Fruit fly (Drosophila melanogaster) whole organism, embryonic: ENCODE results near the gene CG16826.

Experiments used
- CG1233 ChIP-seq: fragments of 200-800 bp; sonication (Bioruptor generic); optimal IDR thresholded peaks from 4 replicates; lab custom pipeline; 2018; ENCODE audit warnings: missing biosample characterization, mild to moderate bottlenecking, missing genetic modification characterization
- CG14860 ChIP-seq: fragments of 200-800 bp; sonication (Bioruptor generic); IDR thresholded peaks from 3 replicates; pipeline ENCODE4 v1.3.6; 2022; ENCODE audit warnings: missing biosample characterization, missing genetic modification characterization; ENCODE audit not compliant: partially characterized antibody
- CG15011 ChIP-seq: fragments of 200-800 bp; sonication (Bioruptor generic); optimal IDR thresholded peaks from 3 replicates; lab custom pipeline; 2018; ENCODE audit warnings: missing biosample characterization, mild to moderate bottlenecking, missing genetic modification characterization
- CG1529 ChIP-seq: fragments of 200-800 bp; sonication (Bioruptor generic); optimal IDR thresholded peaks from 3 replicates; lab custom pipeline; 2018; ENCODE audit warnings: missing biosample characterization, missing genetic modification characterization
- CG15479 ChIP-seq: fragments of 200-800 bp; sonication (Bioruptor generic); optimal IDR thresholded peaks from 3 replicates; lab custom pipeline; 2019; ENCODE audit warnings: missing biosample characterization, mild to moderate bottlenecking, missing genetic modification characterization, moderate library complexity
- CG17328 ChIP-seq: fragments of 200-800 bp; sonication (Bioruptor generic); IDR thresholded peaks from 2 replicates; pipeline ENCODE4 v1.3.6; 2022; ENCODE audit warnings: missing biosample characterization, missing genetic modification characterization
- CG17359 ChIP-seq: fragments of 200-800 bp; sonication (Bioruptor generic); optimal IDR thresholded peaks from 3 replicates; lab custom pipeline; 2018; ENCODE audit warnings: missing biosample characterization, mild to moderate bottlenecking, missing genetic modification characterization, moderate library complexity
- CG18599 ChIP-seq: fragments of 200-800 bp; sonication (Bioruptor generic); optimal IDR thresholded peaks from 3 replicates; lab custom pipeline; 2017; ENCODE audit warnings: missing biosample characterization, missing genetic modification characterization, mild to moderate bottlenecking, moderate library complexity, missing genetic modification reagents
- CG2120 ChIP-seq: fragments of 200-800 bp; sonication (Bioruptor generic); optimal IDR thresholded peaks from 3 replicates; lab custom pipeline; 2016; ENCODE audit warnings: missing biosample characterization, missing genetic modification characterization
- CG2712 ChIP-seq: fragments of 200-800 bp; optimal IDR thresholded peaks from 3 replicates; lab custom pipeline; 2019; ENCODE audit warnings: missing biosample characterization, mild to moderate bottlenecking, missing genetic modification characterization, moderate library complexity
- CG3065 ChIP-seq: fragments of 200-800 bp; sonication (Bioruptor generic); optimal IDR thresholded peaks from 2 replicates; lab custom pipeline; 2016; ENCODE audit warnings: missing biosample characterization, missing genetic modification characterization
- CG3163 ChIP-seq: fragments of 200-800 bp; sonication (Bioruptor generic); optimal IDR thresholded peaks from 3 replicates; lab custom pipeline; 2016; ENCODE audit warnings: missing biosample characterization, missing genetic modification characterization
- CG43689 ChIP-seq: fragments of 200-800 bp; sonication (Bioruptor generic); IDR thresholded peaks from 2 replicates; pipeline ENCODE4 v1.3.6; 2022; ENCODE audit warnings: missing biosample characterization, missing genetic modification characterization
- CG4404 ChIP-seq: fragments of 200-800 bp; sonication (Bioruptor generic); IDR thresholded peaks from 2 replicates; pipeline ENCODE4 v1.3.6; 2022; ENCODE audit warnings: missing biosample characterization, missing genetic modification characterization
- CG4707 ChIP-seq: fragments of 200-800 bp; sonication (Bioruptor generic); optimal IDR thresholded peaks from 2 replicates; lab custom pipeline; 2018; ENCODE audit warnings: missing biosample characterization, mild to moderate bottlenecking, missing genetic modification characterization, moderate library complexity
- CG6175 ChIP-seq: fragments of 200-800 bp; sonication (Bioruptor generic); IDR thresholded peaks from 3 replicates; pipeline ENCODE4 v1.3.6; 2022; ENCODE audit warnings: missing biosample characterization, missing genetic modification characterization
- CG8281 ChIP-seq: fragments of 200-800 bp; sonication (Bioruptor generic); optimal IDR thresholded peaks from 2 replicates; lab custom pipeline; 2018; ENCODE audit warnings: missing biosample characterization, mild to moderate bottlenecking, missing genetic modification characterization, moderate library complexity
- CG9817 ChIP-seq: fragments of 200-800 bp; sonication (Bioruptor generic); optimal IDR thresholded peaks from 2 replicates; lab custom pipeline; 2018; ENCODE audit warnings: missing biosample characterization, mild to moderate bottlenecking, missing genetic modification characterization, moderate library complexity
- Deaf1 ChIP-seq: fragments of 200-800 bp; optimal IDR thresholded peaks from 3 replicates; lab custom pipeline; 2019; ENCODE audit warnings: missing biosample characterization, mild to moderate bottlenecking, missing genetic modification characterization, moderate library complexity
- Elba2 ChIP-seq: fragments of 200-800 bp; sonication (Bioruptor generic); optimal IDR thresholded peaks from 3 replicates; lab custom pipeline; 2016; ENCODE audit warnings: missing biosample characterization, missing genetic modification characterization
- HHEX ChIP-seq: fragments of 200-800 bp; sonication (Bioruptor generic); optimal IDR thresholded peaks from 3 replicates; lab custom pipeline; 2017; ENCODE audit warnings: missing biosample characterization, mild to moderate bottlenecking, missing genetic modification characterization, missing genetic modification reagents
- HmgZ ChIP-seq: fragments of 200-800 bp; sonication (Bioruptor generic); optimal IDR thresholded peaks from 2 replicates; lab custom pipeline; 2018; ENCODE audit warnings: missing biosample characterization, mild to moderate bottlenecking, missing genetic modification characterization
- Hr78 ChIP-seq, 2 experiments: fragments of 200-800 bp in 1 of 2; fragments of >200 bp in 1 of 2; sonication (Bioruptor generic) in 1 of 2; optimal IDR thresholded peaks; 2 replicates each; lab custom pipeline; 2017 to 2019; ENCODE audit warnings: missing biosample characterization in 2 of 2, missing genetic modification characterization in 2 of 2, mild to moderate bottlenecking in 1 of 2, moderate library complexity in 1 of 2
- Lhr ChIP-seq: fragments of 200-800 bp; sonication (Bioruptor generic); optimal IDR thresholded peaks from 3 replicates; lab custom pipeline; 2017; ENCODE audit warnings: mild to moderate bottlenecking, missing biosample characterization, missing genetic modification reagents, missing genetic modification characterization
- NC2α ChIP-seq: fragments of 200-800 bp; sonication (Bioruptor generic); optimal IDR thresholded peaks from 2 replicates; lab custom pipeline; 2016; ENCODE audit warnings: missing biosample characterization, missing genetic modification characterization
- Nf-YC ChIP-seq: fragments of 200-800 bp; optimal IDR thresholded peaks from 3 replicates; lab custom pipeline; 2019; ENCODE audit warnings: missing biosample characterization, mild to moderate bottlenecking, missing genetic modification characterization, moderate library complexity
- Ptx1 ChIP-seq: fragments of 200-800 bp; sonication (Bioruptor generic); IDR thresholded peaks from 2 replicates; pipeline ENCODE4 v1.3.6; 2022; ENCODE audit warnings: missing biosample characterization, missing genetic modification characterization
- Rfx ChIP-seq: fragments of 200-800 bp; sonication (Bioruptor generic); IDR thresholded peaks from 2 replicates; pipeline ENCODE4 v1.3.6; 2022; ENCODE audit warnings: missing biosample characterization, missing genetic modification characterization
- Scr ChIP-seq: fragments of 200-800 bp; sonication (Bioruptor generic); IDR thresholded peaks from 2 replicates; pipeline ENCODE4 v1.3.6; 2022; ENCODE audit warnings: missing biosample characterization, missing genetic modification characterization; ENCODE audit not compliant: partially characterized antibody
- Ssrp ChIP-seq: fragments of 200-800 bp; sonication (Bioruptor generic); optimal IDR thresholded peaks from 2 replicates; lab custom pipeline; 2018; ENCODE audit warnings: missing biosample characterization, mild to moderate bottlenecking, missing genetic modification characterization, moderate library complexity
- ci ChIP-seq: fragments of 200-800 bp; sonication (Bioruptor generic); IDR thresholded peaks from 3 replicates; pipeline ENCODE4 v1.3.6; 2022; ENCODE audit warnings: missing biosample characterization, missing genetic modification characterization
- dati ChIP-seq: fragments of 200-800 bp; sonication (Bioruptor generic); IDR thresholded peaks from 2 replicates; pipeline ENCODE4 v1.3.6; 2022; ENCODE audit warnings: missing biosample characterization, missing genetic modification characterization
- dysf ChIP-seq: fragments of 200-800 bp; sonication (Bioruptor generic); IDR thresholded peaks from 3 replicates; pipeline ENCODE4 v1.3.6; 2022; ENCODE audit warnings: missing biosample characterization, missing genetic modification characterization
- ems ChIP-seq: fragments of 200-800 bp; sonication (Bioruptor generic); optimal IDR thresholded peaks from 3 replicates; lab custom pipeline; 2016; ENCODE audit warnings: missing biosample characterization, missing genetic modification characterization
- eyg ChIP-seq: fragments of 200-800 bp; sonication (Bioruptor generic); optimal IDR thresholded peaks from 3 replicates; lab custom pipeline; 2016; ENCODE audit warnings: missing biosample characterization, missing genetic modification characterization
- gem ChIP-seq: fragments of 200-800 bp; sonication (Bioruptor generic); optimal IDR thresholded peaks from 2 replicates; lab custom pipeline; 2019; ENCODE audit warnings: missing biosample characterization, mild to moderate bottlenecking, missing genetic modification characterization, moderate library complexity
- grau ChIP-seq: fragments of 200-800 bp; optimal IDR thresholded peaks from 3 replicates; lab custom pipeline; 2019; ENCODE audit warnings: missing biosample characterization, mild to moderate bottlenecking, missing genetic modification characterization, moderate library complexity
- insv ChIP-seq, 2 experiments: fragments of 200-800 bp; sonication (Bioruptor generic); optimal IDR thresholded peaks; 3 replicates each; lab custom pipeline; 2016 to 2018; ENCODE audit warnings: missing biosample characterization in 2 of 2, missing genetic modification characterization in 2 of 2
- jumu ChIP-seq: fragments of 200-800 bp; sonication (Bioruptor generic); optimal IDR thresholded peaks from 3 replicates; lab custom pipeline; 2016; ENCODE audit warnings: missing biosample characterization, missing genetic modification characterization
- knrl ChIP-seq: fragments of 200-800 bp; sonication (Bioruptor generic); IDR thresholded peaks from 3 replicates; pipeline ENCODE4 v1.3.6; 2022; ENCODE audit warnings: missing biosample characterization, missing genetic modification characterization; ENCODE audit not compliant: partially characterized antibody
- pan ChIP-seq, 4 experiments: fragments of >200 bp in 3 of 4; fragments of 200-800 bp in 1 of 4; sonication (Bioruptor generic) in 1 of 4; optimal IDR thresholded peaks in 3 of 4; IDR thresholded peaks in 1 of 4; 2 replicates each; pipeline versions ENCODE4 v1.3.6 to Lab custom; 2017 to 2022; ENCODE audit warnings: missing biosample characterization in 2 of 4, missing genetic modification characterization in 2 of 4, mixed read lengths in 1 of 4
- pho ChIP-seq: fragments of 200-800 bp; sonication (Bioruptor generic); optimal IDR thresholded peaks from 2 replicates; lab custom pipeline; 2016; ENCODE audit warnings: missing biosample characterization, missing genetic modification characterization
- pnt ChIP-seq: fragments of 200-800 bp; sonication (Bioruptor generic); optimal IDR thresholded peaks from 3 replicates; lab custom pipeline; 2016; ENCODE audit warnings: missing biosample characterization, missing genetic modification characterization
- sd ChIP-seq: fragments of 200-800 bp; sonication (Bioruptor generic); optimal IDR thresholded peaks from 3 replicates; lab custom pipeline; 2018; ENCODE audit warnings: missing biosample characterization, mild to moderate bottlenecking, missing genetic modification characterization, moderate library complexity
- seq ChIP-seq: fragments of 200-800 bp; sonication (Bioruptor generic); IDR thresholded peaks from 2 replicates; pipeline ENCODE4 v1.3.6; 2022; ENCODE audit warnings: missing biosample characterization, missing genetic modification characterization
- slou ChIP-seq: fragments of 200-800 bp; sonication (Bioruptor generic); optimal IDR thresholded peaks from 3 replicates; lab custom pipeline; 2016; ENCODE audit warnings: missing biosample characterization, missing genetic modification characterization
- slp2 ChIP-seq: fragments of 200-800 bp; sonication (Bioruptor generic); optimal IDR thresholded peaks from 2 replicates; lab custom pipeline; 2016; ENCODE audit warnings: missing biosample characterization, missing genetic modification characterization
- sob ChIP-seq: fragments of 200-800 bp; sonication (Bioruptor generic); IDR thresholded peaks from 2 replicates; pipeline ENCODE4 v1.3.6; 2022; ENCODE audit warnings: missing biosample characterization, missing genetic modification characterization
- ssp ChIP-seq: fragments of 200-800 bp; sonication (Bioruptor generic); IDR thresholded peaks from 2 replicates; pipeline ENCODE4 v1.3.6; 2022; ENCODE audit warnings: missing biosample characterization, missing genetic modification characterization
- tap ChIP-seq: fragments of 200-800 bp; optimal IDR thresholded peaks from 3 replicates; lab custom pipeline; 2019; ENCODE audit warnings: missing biosample characterization, mild to moderate bottlenecking, missing genetic modification characterization, moderate library complexity

Gene CG16826

DNA sequence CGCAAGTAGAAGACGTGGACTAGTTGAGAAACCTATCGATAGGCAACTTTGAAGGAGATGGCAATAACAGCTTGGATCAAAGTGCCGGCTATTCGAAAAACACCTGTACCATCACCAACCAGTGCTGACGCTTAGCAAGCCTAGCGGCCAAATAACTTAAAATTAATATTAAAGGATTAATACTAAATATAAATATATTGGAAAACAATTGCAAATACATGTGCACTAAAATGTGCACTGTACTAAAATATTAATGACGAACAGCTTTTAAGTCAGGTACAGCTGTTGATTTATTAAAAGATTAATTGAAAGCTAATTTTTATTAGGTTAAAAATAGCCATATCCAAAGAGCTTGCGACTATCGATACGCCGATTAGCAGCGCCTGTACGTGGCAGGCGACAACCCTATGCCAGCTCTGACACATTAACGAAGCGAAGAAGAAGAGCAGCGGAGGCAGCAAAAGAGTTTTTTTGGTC is 31.0 kb downstream of the CG16826 start, which contains the start of the genes CG9302 and beta'COP (continued):
- TF ChIP-seq Hr78 (GFP tag; optimal IDR thresholded peaks at IDR 0.05; lab: Kevin White, UChicago) (no peak), CG43689 (GFP tag; lab: Robert Waterston, UW) (no peak), Scr (GFP tag; lab: Robert Waterston, UW) (peak; percentile 80), CG15479 (GFP tag; lab: Kevin White, UChicago) (no peak), slp2 (GFP tag; lab: Kevin White, UChicago) (peak; percentile 21), CG3065 (GFP tag; lab: Kevin White, UChicago) (peak; percentile 31), CG17328 (GFP tag; lab: Robert Waterston, UW) (no peak), Ssrp (tag; lab: Kevin White, UChicago) (peak; percentile 58), jumu (GFP tag; lab: Kevin White, UChicago) (no peak), Rfx (GFP tag; lab: Robert Waterston, UW) (peak; percentile 76), seq (no peak), insv (GFP tag; optimal IDR thresholded peaks at IDR 0.05; lab: Kevin White, UChicago) (peak in 1 of 2 experiments; percentile 37), CG4404 (GFP tag; lab: Robert Waterston, UW) (peak; percentile 72), CG3163 (GFP tag; lab: Kevin White, UChicago) (no peak), HHEX (peak; percentile 54), CG8281 (no peak), CG14860 (GFP tag; lab: Robert Waterston, UW) (peak; percentile 68; the same call in 2 of the 3 replicates), tap (tag; lab: Kevin White, UChicago) (no peak), gem (tag; lab: Kevin White, UChicago) (peak; percentile 83), pnt (GFP tag; lab: Kevin White, UChicago) (no peak), dati (GFP tag; lab: Robert Waterston, UW) (no peak), ssp (GFP tag; lab: Robert Waterston, UW) (peak; percentile 54; the same call in 1 of the 2 replicates), CG17359 (tag; lab: Kevin White, UChicago) (peak; percentile 62), ems (GFP tag; lab: Kevin White, UChicago) (no peak), CG1233 (peak; percentile 36), Nf-YC (tag; lab: Kevin White, UChicago) (peak; percentile 79), ci (no peak), CG6175 (GFP tag; lab: Robert Waterston, UW) (no peak), CG2712 (tag; lab: Kevin White, UChicago) (peak; percentile 81), Deaf1 (tag; lab: Kevin White, UChicago) (no peak), sob (GFP tag; lab: Robert Waterston, UW) (peak; percentile 56; the same call in 1 of the 2 replicates), Elba2 (GFP tag; lab: Kevin White, UChicago) (peak; percentile 40), CG2120 (peak; percentile 78), HmgZ (peak; percentile 42), grau (tag; lab: Kevin White, UChicago) (peak; percentile 81), knrl (GFP tag; lab: Robert Waterston, UW) (peak; percentile 82), Lhr (GFP tag; lab: Kevin White, UChicago) (peak; percentile 14), NC2α (GFP tag; lab: Kevin White, UChicago) (no peak), pan (optimal IDR thresholded peaks at IDR 0.05; lab: Kevin White, UChicago) (peak in 1 of 2 experiments; percentile 72), pan (GFP tag; optimal IDR thresholded peaks at IDR 0.05 in 1 of 2, IDR thresholded peaks at IDR 0.05 in 1 of 2) (peak; percentile 47 to 72), pho (peak; percentile 50), CG4707 (GFP tag; lab: Kevin White, UChicago) (no peak), CG1529 (GFP tag; lab: Kevin White, UChicago) (no peak), dysf (GFP tag; lab: Robert Waterston, UW) (peak; percentile 68; the same call in 2 of the 3 replicates), eyg (GFP tag; lab: Kevin White, UChicago) (no peak), slou (GFP tag; lab: Kevin White, UChicago) (peak; percentile 81), sd (tag; lab: Kevin White, UChicago) (no peak), CG15011 (GFP tag; lab: Kevin White, UChicago) (no peak), CG9817 (tag; lab: Kevin White, UChicago) (peak; percentile 75), Ptx1 (GFP tag; lab: Robert Waterston, UW) (peak; percentile 70), CG18599 (GFP tag; lab: Kevin White, UChicago) (no peak)
